Worm (Caenorhabditis elegans) whole organism, L4 larva: ENCODE data around the gene sox-4.

Experiments used
- D1046.2 ChIP-seq: fragments of 200-800 bp; sonication (Bioruptor generic); IDR thresholded peaks from 2 replicates; pipeline ENCODE4 v1.3.6; 2022; ENCODE audit warnings: missing genetic modification characterization, missing compliant biosample characterization
- F26F4.8 ChIP-seq: fragments of 200-800 bp; sonication (Bioruptor generic); conservative IDR thresholded peaks from 2 replicates; pipeline ENCODE4 v1.3.6; 2022; ENCODE audit warnings: missing genetic modification characterization, missing compliant biosample characterization
- F44E2.7 ChIP-seq: fragments of 200-800 bp; sonication (Bioruptor generic); IDR thresholded peaks from 2 replicates; pipeline ENCODE4 v2.1.2; 2022; ENCODE audit warnings: missing genetic modification characterization, missing compliant biosample characterization
- Y105C5A.15 ChIP-seq: fragments of 200-800 bp; sonication (Bioruptor generic); IDR thresholded peaks from 2 replicates; pipeline ENCODE4 v1.3.6; 2022; ENCODE audit warnings: missing genetic modification characterization, missing compliant biosample characterization
- Y48G9A.11 ChIP-seq: fragments of 200-800 bp; sonication (Bioruptor generic); IDR thresholded peaks from 2 replicates; pipeline ENCODE4 v1.3.6; 2022; ENCODE audit warnings: missing genetic modification reagents, missing genetic modification characterization, missing compliant biosample characterization
- Y5F2A.4 ChIP-seq: fragments of 200-800 bp; sonication (Bioruptor generic); optimal IDR thresholded peaks from 2 replicates; lab custom pipeline; 2018; ENCODE audit warnings: mild to moderate bottlenecking, missing genetic modification characterization, missing compliant biosample characterization
- ZK337.2 ChIP-seq: fragments of 200-800 bp; sonication (Bioruptor generic); IDR thresholded peaks from 2 replicates; pipeline ENCODE4 v1.3.6; 2022; ENCODE audit warnings: missing genetic modification reagents, missing genetic modification characterization, missing compliant biosample characterization
- ZK546.5 ChIP-seq, 2 experiments: sonication (generic microtip); optimal IDR thresholded peaks; 2 replicates each; lab custom pipeline; 2017; ENCODE audit warnings: missing biosample characterization in 2 of 2, missing genetic modification characterization in 2 of 2
- ama-1 ChIP-seq: fragments of 150-350 bp; optimal IDR thresholded peaks from 2 replicates; lab custom pipeline; 2014; ENCODE audit warnings: inconsistent platforms, mixed read lengths
- attf-4 ChIP-seq: sonication (generic microtip); optimal IDR thresholded peaks from 3 replicates; lab custom pipeline; 2017; ENCODE audit warnings: missing biosample characterization, missing genetic modification characterization
- ceh-44 ChIP-seq: fragments of 200-800 bp; sonication (Bioruptor generic); IDR thresholded peaks from 2 replicates; pipeline ENCODE4 v1.3.6; 2022; ENCODE audit warnings: missing genetic modification reagents, missing genetic modification characterization, missing compliant biosample characterization
- ceh-62 ChIP-seq: sonication (generic microtip); optimal IDR thresholded peaks from 2 replicates; lab custom pipeline; 2017; ENCODE audit warnings: missing biosample characterization, missing genetic modification characterization
- cey-2 ChIP-seq: sonication (generic microtip); optimal IDR thresholded peaks from 3 replicates; lab custom pipeline; 2017; ENCODE audit warnings: missing genetic modification characterization, mild to moderate bottlenecking, missing compliant biosample characterization, antibody characterized with exemption, borderline replicate concordance; ENCODE audit not compliant: insufficient read depth
- daf-16 ChIP-seq, 3 experiments: sonication (generic microtip); optimal IDR thresholded peaks; 2 replicates each; lab custom pipeline; 2016 to 2017; ENCODE audit warnings: missing genetic modification characterization in 3 of 3, missing genetic modification reagents in 3 of 3, mild to moderate bottlenecking in 2 of 3, missing compliant biosample characterization in 2 of 3, missing biosample characterization in 1 of 3, moderate library complexity in 1 of 3
- daf-19 ChIP-seq: fragments of 200-800 bp; sonication (Bioruptor generic); conservative IDR thresholded peaks from 2 replicates; pipeline ENCODE4 v1.3.6; 2022; ENCODE audit warnings: missing genetic modification characterization, missing compliant biosample characterization
- dmd-6 ChIP-seq: fragments of 200-800 bp; sonication (Bioruptor generic); IDR thresholded peaks from 2 replicates; pipeline ENCODE4 v1.3.6; 2022; ENCODE audit warnings: missing genetic modification reagents, missing genetic modification characterization, missing compliant biosample characterization
- dmd-8 ChIP-seq: fragments of 200-800 bp; sonication (Bioruptor generic); IDR thresholded peaks from 2 replicates; pipeline ENCODE4 v1.3.6; 2022; ENCODE audit warnings: missing genetic modification characterization, missing compliant biosample characterization
- dpl-1 ChIP-seq: fragments of 150-350 bp; optimal IDR thresholded peaks from 2 replicates; lab custom pipeline; 2014; ENCODE audit warnings: missing biosample characterization, missing genetic modification reagents, missing genetic modification characterization
- dve-1 ChIP-seq: sonication (generic microtip); optimal IDR thresholded peaks from 2 replicates; lab custom pipeline; 2017; ENCODE audit warnings: antibody characterized with exemption, mild to moderate bottlenecking, missing genetic modification characterization, missing compliant biosample characterization; ENCODE audit not compliant: insufficient read depth
- fkh-10 ChIP-seq: fragments of 150-350 bp; optimal IDR thresholded peaks from 2 replicates; lab custom pipeline; 2014; ENCODE audit warnings: missing biosample characterization, missing genetic modification reagents, missing genetic modification characterization
- fos-1 ChIP-seq: fragments of 150-350 bp; optimal IDR thresholded peaks from 2 replicates; lab custom pipeline; 2014; ENCODE audit warnings: missing biosample characterization, missing genetic modification characterization
- gei-8 ChIP-seq: fragments of 200-800 bp; sonication (Bioruptor generic); optimal IDR thresholded peaks from 2 replicates; lab custom pipeline; 2018; ENCODE audit warnings: mild to moderate bottlenecking, missing genetic modification characterization, missing compliant biosample characterization
- hif-1 ChIP-seq, 2 experiments: sonication (generic microtip); optimal IDR thresholded peaks; 2 replicates each; lab custom pipeline; 2016 to 2017; ENCODE audit warnings: missing compliant biosample characterization in 2 of 2, missing genetic modification characterization in 2 of 2, missing genetic modification reagents in 2 of 2, missing genotype in 2 of 2, mild to moderate bottlenecking in 1 of 2
- hlh-11 ChIP-seq: fragments of 200-800 bp; sonication (Bioruptor generic); optimal IDR thresholded peaks from 2 replicates; lab custom pipeline; 2018; ENCODE audit warnings: mild to moderate bottlenecking, missing genetic modification characterization, missing compliant biosample characterization
- jun-1 ChIP-seq: fragments of 150-350 bp; optimal IDR thresholded peaks from 2 replicates; lab custom pipeline; 2014; ENCODE audit warnings: missing biosample characterization, missing genetic modification reagents, missing genetic modification characterization
- lim-7 ChIP-seq: fragments of 200-800 bp; sonication (Bioruptor generic); IDR thresholded peaks from 2 replicates; pipeline ENCODE4 v1.3.6; 2022; ENCODE audit warnings: missing genetic modification characterization, missing compliant biosample characterization
- lin-1 ChIP-seq: fragments of 200-800 bp; sonication (Bioruptor generic); IDR thresholded peaks from 2 replicates; pipeline ENCODE4 v1.3.6; 2022; ENCODE audit warnings: missing genetic modification reagents, missing genetic modification characterization, missing compliant biosample characterization
- lir-3 ChIP-seq: sonication (generic microtip); optimal IDR thresholded peaks from 2 replicates; lab custom pipeline; 2016; ENCODE audit warnings: mild to moderate bottlenecking, missing genetic modification characterization, missing compliant biosample characterization
- lsy-2 ChIP-seq, 2 experiments: fragments of 150-350 bp in 1 of 2; sonication (generic microtip) in 1 of 2; optimal IDR thresholded peaks; 2 replicates each; lab custom pipeline; 2014 to 2017; ENCODE audit warnings: missing biosample characterization in 2 of 2, missing genetic modification characterization in 2 of 2
- madf-5 ChIP-seq, 2 experiments: fragments of 200-800 bp; sonication (Bioruptor generic); IDR thresholded peaks; 2 replicates each; pipeline ENCODE4 v1.3.6; 2022; ENCODE audit warnings: missing compliant biosample characterization in 2 of 2, missing genetic modification characterization in 2 of 2
- mep-1 ChIP-seq: fragments of 150-350 bp; sonication (generic microtip); optimal IDR thresholded peaks from 3 replicates; lab custom pipeline; 2014; ENCODE audit warnings: missing biosample characterization, missing genetic modification characterization
- mes-2 ChIP-seq: sonication (generic microtip); optimal IDR thresholded peaks from 2 replicates; lab custom pipeline; 2016; ENCODE audit warnings: missing genotype, mild to moderate bottlenecking, missing genetic modification characterization, missing compliant biosample characterization; ENCODE audit not compliant: poor library complexity, severe bottlenecking
- mxl-3 ChIP-seq: fragments of 200-800 bp; sonication (Bioruptor generic); optimal IDR thresholded peaks from 2 replicates; lab custom pipeline; 2018; ENCODE audit warnings: mild to moderate bottlenecking, missing genetic modification characterization, missing compliant biosample characterization
- nhr-11 ChIP-seq: fragments of 150-350 bp; optimal IDR thresholded peaks from 2 replicates; lab custom pipeline; 2014; ENCODE audit warnings: missing biosample characterization, missing genetic modification characterization
- nhr-48 ChIP-seq: sonication (generic microtip); optimal IDR thresholded peaks from 2 replicates; lab custom pipeline; 2016; ENCODE audit warnings: mild to moderate bottlenecking, missing genetic modification characterization, missing compliant biosample characterization
- nhr-76 ChIP-seq: fragments of 150-350 bp; optimal IDR thresholded peaks from 2 replicates; lab custom pipeline; 2014; ENCODE audit warnings: missing biosample characterization, missing genetic modification characterization
- nhr-77 ChIP-seq: fragments of 150-350 bp; optimal IDR thresholded peaks from 2 replicates; lab custom pipeline; 2014; ENCODE audit warnings: missing biosample characterization, missing genetic modification characterization
- pha-4 ChIP-seq, 2 experiments: fragments of 150-350 bp in 1 of 2; fragments of 200-800 bp in 1 of 2; sonication (Bioruptor generic) in 1 of 2; IDR thresholded peaks in 1 of 2; optimal IDR thresholded peaks in 1 of 2; 2 replicates each; pipeline versions ENCODE4 v1.3.6 to Lab custom; 2014 to 2022; ENCODE audit warnings: missing genetic modification characterization in 2 of 2, missing genetic modification reagents in 2 of 2, missing biosample characterization in 1 of 2, missing compliant biosample characterization in 1 of 2
- pqm-1 ChIP-seq: sonication (generic microtip); optimal IDR thresholded peaks from 2 replicates; lab custom pipeline; 2017; ENCODE audit warnings: missing biosample characterization, missing genetic modification characterization
- rbr-2 ChIP-seq: sonication (generic microtip); optimal IDR thresholded peaks from 2 replicates; lab custom pipeline; 2016; ENCODE audit warnings: missing genotype, missing genetic modification characterization, missing compliant biosample characterization
- saeg-2 ChIP-seq: fragments of 200-800 bp; sonication (Bioruptor generic); IDR thresholded peaks from 2 replicates; pipeline ENCODE4 v1.3.6; 2022; ENCODE audit warnings: missing genetic modification reagents, missing genetic modification characterization, missing compliant biosample characterization
- snpc-4 ChIP-seq: fragments of 150-350 bp; optimal IDR thresholded peaks from 2 replicates; lab custom pipeline; 2014; ENCODE audit warnings: missing biosample characterization, missing genetic modification characterization
- spr-3 ChIP-seq: fragments of 200-800 bp; sonication (Bioruptor generic); optimal IDR thresholded peaks from 2 replicates; lab custom pipeline; 2018; ENCODE audit warnings: mild to moderate bottlenecking, missing genetic modification characterization, missing compliant biosample characterization
- tag-97 ChIP-seq: fragments of 200-800 bp; sonication (Bioruptor generic); IDR thresholded peaks from 2 replicates; pipeline ENCODE4 v1.3.6; 2022; ENCODE audit warnings: missing genetic modification characterization, missing compliant biosample characterization
- tra-1 ChIP-seq: fragments of 200-800 bp; sonication (Bioruptor generic); IDR thresholded peaks from 2 replicates; pipeline ENCODE4 v1.3.6; 2022; ENCODE audit warnings: missing genetic modification reagents, missing genetic modification characterization, missing compliant biosample characterization
- unc-130 ChIP-seq: sonication (generic microtip); optimal IDR thresholded peaks from 2 replicates; lab custom pipeline; 2016; ENCODE audit warnings: missing genetic modification reagents, missing genetic modification characterization, missing compliant biosample characterization
- unc-62 ChIP-seq, 3 experiments: fragments of 150-350 bp in 1 of 3; sonication (generic microtip); optimal IDR thresholded peaks in 2 of 3; peaks in 1 of 3; 1 replicate in 1 of 3; 2 replicates in 2 of 3; lab custom pipeline; 2014 to 2017; ENCODE audit warnings: missing biosample characterization in 3 of 3, missing genetic modification characterization in 3 of 3, missing genetic modification reagents in 3 of 3, missing genotype in 1 of 3
- ztf-11 ChIP-seq: fragments of 150-350 bp; optimal IDR thresholded peaks from 2 replicates; lab custom pipeline; 2014; ENCODE audit warnings: missing biosample characterization, missing genetic modification characterization

The sox-4 gene

DNA sequence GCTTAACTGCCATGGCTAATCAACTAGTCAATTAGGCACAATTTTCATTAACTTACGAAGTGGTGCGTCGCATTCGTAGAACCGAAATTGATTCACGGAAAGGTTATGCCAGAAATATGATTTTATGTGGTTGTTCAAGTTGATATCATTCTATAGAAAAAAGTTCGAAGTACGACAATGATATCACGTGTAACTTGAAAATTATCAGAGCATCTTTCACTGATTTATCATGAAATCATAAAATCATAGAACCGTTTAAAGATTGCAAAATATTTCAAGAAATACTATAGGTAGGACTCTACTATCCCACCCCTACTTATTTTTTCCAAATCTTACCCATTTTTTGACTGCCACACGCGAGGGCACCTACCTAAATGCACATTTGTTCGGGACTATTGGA lies 44.1 kb upstream of the sox-4 start (continued):
- TF ChIP-seq lir-3 (tag; lab: Kevin White, UChicago) = no peak
- peak; percentile 6 for TF ChIP-seq hlh-11
- no peak for TF ChIP-seq snpc-4
- TF ChIP-seq nhr-76 (tag; lab: Kevin White, UChicago) = no peak
- no peak for TF ChIP-seq ceh-44 (GFP tag; lab: Robert Waterston, UW)
- TF ChIP-seq ZK337.2 = no peak
- TF ChIP-seq mxl-3 (GFP tag; lab: Kevin White, UChicago) = no peak
- no peak for TF ChIP-seq ZK546.5 (tag; optimal IDR thresholded peaks at IDR 0.05; lab: Kevin White, UChicago)
- TF ChIP-seq hif-1 (tag; optimal IDR thresholded peaks at IDR 0.05; lab: Kevin White, UChicago) = no peak
- TF ChIP-seq nhr-77 (tag; lab: Kevin White, UChicago) = no peak
- no peak for TF ChIP-seq dpl-1 (GFP tag; lab: Kevin White, UChicago)
- TF ChIP-seq dmd-8 (GFP tag; lab: Robert Waterston, UW) = no peak
- TF ChIP-seq daf-19 = no peak
- no peak for TF ChIP-seq unc-62 (GFP tag; optimal IDR thresholded peaks at IDR 0.05 in 1 of 2; lab: Kevin White, UChicago)
- no peak for TF ChIP-seq unc-62 (tag; optimal IDR thresholded peaks at IDR 0.05; lab: Kevin White, UChicago)
- TF ChIP-seq rbr-2 (tag; lab: Kevin White, UChicago) = no peak
- TF ChIP-seq lin-1 = no peak
- TF ChIP-seq attf-4 (tag; lab: Kevin White, UChicago) = no peak
- TF ChIP-seq ztf-11 (tag; lab: Kevin White, UChicago) = no peak
- TF ChIP-seq jun-1 = no peak
- TF ChIP-seq Y48G9A.11 (GFP tag; lab: Robert Waterston, UW) = no peak
- TF ChIP-seq gei-8 = no peak
- TF ChIP-seq D1046.2 (GFP tag; lab: Robert Waterston, UW) = no peak
- TF ChIP-seq dve-1 (tag; lab: Kevin White, UChicago) = peak; percentile 41
- TF ChIP-seq Y105C5A.15 (GFP tag; lab: Robert Waterston, UW) = no peak
- TF ChIP-seq lim-7 (GFP tag; lab: Robert Waterston, UW) = no peak
- TF ChIP-seq lsy-2 (tag; optimal IDR thresholded peaks at IDR 0.05; lab: Kevin White, UChicago) = no peak
- TF ChIP-seq nhr-11 (tag; lab: Kevin White, UChicago) = no peak
- TF ChIP-seq mes-2 = no peak
- no peak for TF ChIP-seq fos-1 (tag; lab: Kevin White, UChicago)

DNA sequence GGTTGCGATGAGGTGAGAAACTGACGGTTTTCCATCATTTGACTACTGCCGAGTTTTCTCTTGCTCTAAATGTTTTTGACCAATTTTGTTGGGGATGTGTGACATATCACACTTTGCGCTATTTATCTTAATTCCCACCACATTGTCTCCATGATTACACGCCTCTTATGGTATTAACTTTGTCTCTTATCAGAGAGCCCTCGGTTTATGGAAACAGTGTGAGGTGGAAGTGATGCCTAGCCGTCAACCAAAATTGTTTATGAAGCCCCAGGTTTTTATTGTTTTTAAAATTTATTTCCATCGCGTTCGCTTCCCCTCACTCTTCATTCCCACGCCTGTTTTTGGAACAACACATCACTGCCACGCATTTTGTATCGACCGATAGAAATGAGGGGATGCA lies 42.4 kb upstream of the sox-4 start:
- TF ChIP-seq madf-5 (GFP tag; IDR thresholded peaks at IDR 0.05; lab: Robert Waterston, UW) = no peak
- TF ChIP-seq ceh-44 (GFP tag; lab: Robert Waterston, UW) = no peak
- no peak for TF ChIP-seq gei-8
- no peak for TF ChIP-seq mep-1 (tag; lab: Kevin White, UChicago)
- TF ChIP-seq hlh-11 = peak; percentile 33
- TF ChIP-seq pqm-1 (tag; lab: Kevin White, UChicago) = no peak
- TF ChIP-seq ama-1 = no peak
- peak; percentile 31 for TF ChIP-seq mes-2
- no peak for TF ChIP-seq jun-1
- TF ChIP-seq tra-1 = peak; percentile 71
- no peak for TF ChIP-seq ceh-62
- no peak for TF ChIP-seq spr-3 (GFP tag; lab: Kevin White, UChicago)
- TF ChIP-seq dpl-1 (GFP tag; lab: Kevin White, UChicago) = no peak
- TF ChIP-seq D1046.2 (GFP tag; lab: Robert Waterston, UW) = no peak
- TF ChIP-seq daf-16 (GFP tag; optimal IDR thresholded peaks at IDR 0.05; lab: Kevin White, UChicago) = no peak
- peak; percentile 88 for TF ChIP-seq daf-16 (tag; optimal IDR thresholded peaks at IDR 0.05; lab: Kevin White, UChicago)
- 0 out of 2 replicates have a peak, but pooled peaks have one; percentile 40 for TF ChIP-seq pha-4 (GFP tag; IDR thresholded peaks at IDR 0.05; lab: Robert Waterston, UW)
- TF ChIP-seq pha-4 (tag; optimal IDR thresholded peaks at IDR 0.05; lab: Kevin White, UChicago) = no peak
- no peak for TF ChIP-seq saeg-2 (GFP tag; lab: Robert Waterston, UW)
- no peak for TF ChIP-seq Y105C5A.15 (GFP tag; lab: Robert Waterston, UW)
- TF ChIP-seq tag-97 (GFP tag; lab: Robert Waterston, UW) = no peak
- TF ChIP-seq unc-130 (GFP tag; lab: Kevin White, UChicago) = no peak
- no peak for TF ChIP-seq fkh-10 (GFP tag; lab: Kevin White, UChicago)
- no peak for TF ChIP-seq Y5F2A.4
- TF ChIP-seq lir-3 (tag; lab: Kevin White, UChicago) = no peak
- TF ChIP-seq F26F4.8 (GFP tag; lab: Robert Waterston, UW) = no peak
- no peak for TF ChIP-seq daf-19
- TF ChIP-seq nhr-48 (tag; lab: Kevin White, UChicago) = no peak
- no peak for TF ChIP-seq F44E2.7 (GFP tag; lab: Robert Waterston, UW)
- no peak for TF ChIP-seq cey-2
- TF ChIP-seq dmd-6 (GFP tag; lab: Robert Waterston, UW) = peak; percentile 30; the same call in 1 of the 2 replicates
- peak; percentile 11 for TF ChIP-seq dve-1 (tag; lab: Kevin White, UChicago)
